Worm (Caenorhabditis elegans): ENCODE data around the gene zig-6.

DNA sequence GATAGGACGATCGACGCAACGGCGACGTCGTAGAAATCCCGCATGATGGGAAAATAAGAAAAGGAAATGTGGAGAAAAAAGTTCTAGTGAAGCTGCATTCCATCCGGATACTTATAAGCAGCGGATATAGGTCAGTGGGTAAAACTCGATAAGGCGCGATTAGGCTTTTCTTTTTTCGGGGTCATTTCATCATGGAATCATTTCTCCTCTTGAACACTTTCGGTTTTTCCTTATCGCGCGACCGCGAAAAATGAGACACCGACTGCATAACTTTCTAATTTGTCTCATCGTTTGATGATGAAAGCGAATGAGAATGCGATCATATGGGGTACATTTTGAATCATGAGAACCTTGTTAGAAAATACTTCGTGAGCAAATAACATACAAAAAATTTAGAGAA, 38.5 kb downstream of the zig-6 start, which contains the start of gene dpy-8:
- TF ChIP-seq C06A6.2 (GFP tag; conservative IDR thresholded peaks at IDR 0.05) = no peak
- TF ChIP-seq nfya-1 (tag; optimal IDR thresholded peaks at IDR 0.05; ENCODE audit: borderline replicate concordance, insufficient read depth) = no peak
- TF ChIP-seq lin-40 (tag; optimal IDR thresholded peaks at IDR 0.05) = no peak
- TF ChIP-seq ekl-4 (GFP tag; IDR thresholded peaks at IDR 0.05) = no peak
- no peak for TF ChIP-seq tbx-9 (tag; optimal IDR thresholded peaks at IDR 0.05; ENCODE audit: borderline replicate concordance)
